Worm (Caenorhabditis elegans): Measurements from ENCODE around the gene F54D1.6.

Gene F54D1.6

DNA sequence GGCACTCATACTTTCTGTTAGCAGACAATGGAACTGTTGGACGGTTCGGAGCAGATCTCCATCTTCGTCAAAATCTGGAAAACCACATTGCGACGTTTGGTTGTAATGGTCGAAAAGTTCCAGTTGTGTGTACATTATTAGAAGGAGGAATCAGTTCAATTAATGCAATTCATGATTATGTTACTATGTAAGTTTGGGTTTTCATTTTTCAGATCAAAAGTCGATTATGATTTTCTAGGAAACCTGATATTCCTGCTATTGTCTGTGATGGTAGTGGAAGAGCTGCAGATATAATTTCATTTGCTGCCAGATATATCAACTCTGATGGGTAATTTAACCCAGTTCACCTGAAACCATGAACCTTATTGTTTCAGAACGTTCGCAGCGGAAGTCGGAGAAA, 11.6 kb upstream of the F54D1.6 start:
- no peak for TF ChIP-seq nhr-77 (tag; optimal IDR thresholded peaks at IDR 0.05)
- TF ChIP-seq ama-1 (optimal IDR thresholded peaks at IDR 0.05): no peak
- no peak for TF ChIP-seq lin-13 (GFP tag; optimal IDR thresholded peaks at IDR 0.05)
- no peak for TF ChIP-seq ceh-16 (tag; optimal IDR thresholded peaks at IDR 0.05)
- TF ChIP-seq ceh-82 (tag; optimal IDR thresholded peaks at IDR 0.05): no peak
- no peak for TF ChIP-seq blmp-1 (tag; optimal IDR thresholded peaks at IDR 0.05; ENCODE audit: insufficient read depth)
- TF ChIP-seq sem-4 (tag; optimal IDR thresholded peaks at IDR 0.05): no peak
- TF ChIP-seq lsy-2 (tag; optimal IDR thresholded peaks at IDR 0.05): no peak
- TF ChIP-seq dmd-4 (tag; optimal IDR thresholded peaks at IDR 0.05): no peak
- no peak for TF ChIP-seq gmeb-1 (tag; optimal IDR thresholded peaks at IDR 0.05)
- no peak for TF ChIP-seq fos-1 (tag; optimal IDR thresholded peaks at IDR 0.05)
- no peak for TF ChIP-seq aly-2 (tag; optimal IDR thresholded peaks at IDR 0.05)
- TF ChIP-seq elt-1 (tag; optimal IDR thresholded peaks at IDR 0.05): no peak
- TF ChIP-seq Y55F3AM.14 (GFP tag; optimal IDR thresholded peaks at IDR 0.05): no peak
- TF ChIP-seq crh-2 (tag; optimal IDR thresholded peaks at IDR 0.05): no peak
- TF ChIP-seq ZK546.5 (tag; optimal IDR thresholded peaks at IDR 0.05): no peak
- no peak for TF ChIP-seq sma-3 (GFP tag; optimal IDR thresholded peaks at IDR 0.05)

DNA sequence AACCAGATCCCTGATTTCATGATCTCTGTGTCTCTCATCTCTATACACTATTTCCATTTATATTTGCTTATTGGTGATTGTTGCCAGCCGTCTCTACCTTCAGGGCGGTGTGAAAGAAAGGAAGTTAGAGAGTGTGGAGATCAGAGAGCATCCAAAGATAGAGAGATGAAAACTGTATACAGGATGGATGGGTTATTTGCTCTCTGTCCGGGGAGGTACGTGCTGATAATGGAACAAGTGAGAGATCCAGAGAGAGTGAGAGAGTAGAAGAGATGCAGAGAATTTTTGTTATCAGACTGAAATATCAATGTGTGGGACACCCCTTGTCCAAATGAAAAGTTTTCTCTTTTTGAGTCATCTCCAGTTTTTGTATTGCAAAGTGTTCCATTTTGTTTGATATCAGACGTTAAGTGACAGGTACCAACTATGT, 3.5 kb upstream of the F54D1.6 start:
- TF ChIP-seq lin-11 (tag; optimal IDR thresholded peaks at IDR 0.05) (no peak), crh-2 (tag; optimal IDR thresholded peaks at IDR 0.05) (peak; percentile 46), mdl-1 (tag; optimal IDR thresholded peaks at IDR 0.05) (no peak), snpc-4 (tag; optimal IDR thresholded peaks at IDR 0.05) (no peak), unc-55 (GFP tag; optimal IDR thresholded peaks at IDR 0.05) (no peak), ama-1 (optimal IDR thresholded peaks at IDR 0.05) (no peak), ceh-16 (tag; optimal IDR thresholded peaks at IDR 0.05) (no peak), mab-5 (tag; optimal IDR thresholded peaks at IDR 0.05) (no peak), nhr-6 (tag; optimal IDR thresholded peaks at IDR 0.05) (no peak), sma-9 (GFP tag; optimal IDR thresholded peaks at IDR 0.05) (peak; percentile 50), sma-9 (tag; optimal IDR thresholded peaks at IDR 0.05) (no peak), sem-4 (tag; optimal IDR thresholded peaks at IDR 0.05) (no peak), elt-3 (tag; optimal IDR thresholded peaks at IDR 0.05) (no peak), lin-39 (tag; optimal IDR thresholded peaks at IDR 0.05) (no peak), nhr-11 (tag; optimal IDR thresholded peaks at IDR 0.05) (no peak), sma-3 (GFP tag; optimal IDR thresholded peaks at IDR 0.05) (peak; percentile 22), zag-1 (tag; optimal IDR thresholded peaks at IDR 0.05) (no peak), egl-27 (tag; optimal IDR thresholded peaks at IDR 0.05) (no peak), aly-2 (tag; optimal IDR thresholded peaks at IDR 0.05) (no peak), nhr-129 (tag; optimal IDR thresholded peaks at IDR 0.05) (peak; percentile 17), nhr-21 (tag; optimal IDR thresholded peaks at IDR 0.05) (no peak), F13H6.1 (tag; optimal IDR thresholded peaks at IDR 0.05) (peak; percentile 84), blmp-1 (tag; optimal IDR thresholded peaks at IDR 0.05; ENCODE audit: insufficient read depth) (no peak), peb-1 (tag; optimal IDR thresholded peaks at IDR 0.05) (no peak), Y55F3AM.14 (GFP tag; optimal IDR thresholded peaks at IDR 0.05) (no peak), ztf-11 (tag; optimal IDR thresholded peaks at IDR 0.05) (no peak), nhr-25 (tag; optimal IDR thresholded peaks at IDR 0.05) (no peak), alr-1 (tag; optimal IDR thresholded peaks at IDR 0.05) (no peak), unc-39 (tag; optimal IDR thresholded peaks at IDR 0.05) (no peak), nhr-77 (tag; optimal IDR thresholded peaks at IDR 0.05) (no peak), dmd-4 (tag; optimal IDR thresholded peaks at IDR 0.05) (no peak), nhr-10 (tag; optimal IDR thresholded peaks at IDR 0.05) (no peak), lsy-2 (tag; optimal IDR thresholded peaks at IDR 0.05) (no peak), ceh-82 (tag; optimal IDR thresholded peaks at IDR 0.05) (no peak), nhr-237 (tag; optimal IDR thresholded peaks at IDR 0.05) (no peak), gmeb-1 (tag; optimal IDR thresholded peaks at IDR 0.05) (peak; percentile 33), nhr-12 (tag; optimal IDR thresholded peaks at IDR 0.05) (no peak), elt-1 (tag; optimal IDR thresholded peaks at IDR 0.05) (no peak), fos-1 (tag; optimal IDR thresholded peaks at IDR 0.05) (peak; percentile 97), lin-13 (GFP tag; optimal IDR thresholded peaks at IDR 0.05) (no peak)

DNA sequence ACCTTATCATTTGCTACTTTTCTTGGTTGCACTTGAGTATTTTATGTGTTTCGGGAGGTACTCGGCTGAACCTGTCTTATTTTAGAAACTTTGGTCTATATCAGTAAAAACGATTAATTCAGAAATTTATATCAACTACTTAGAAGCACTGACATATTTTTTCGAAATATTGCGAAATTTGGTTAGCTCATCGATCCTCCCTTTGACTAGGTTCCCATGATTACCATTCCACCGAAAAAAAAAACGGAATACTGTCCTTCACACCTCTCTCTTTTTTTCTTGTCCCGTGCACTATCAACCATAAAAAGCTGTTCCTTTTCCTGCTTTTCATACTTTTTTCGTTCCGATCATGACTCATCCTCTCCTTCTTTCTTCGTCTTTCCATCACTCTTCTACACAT, 2.4 kb upstream of the F54D1.6 start:
- no peak for TF ChIP-seq nhr-77 (tag; optimal IDR thresholded peaks at IDR 0.05)
- no peak for TF ChIP-seq nhr-11 (tag; optimal IDR thresholded peaks at IDR 0.05)
- TF ChIP-seq blmp-1 (tag; optimal IDR thresholded peaks at IDR 0.05; ENCODE audit: insufficient read depth): no peak
- TF ChIP-seq nhr-12 (tag; optimal IDR thresholded peaks at IDR 0.05): no peak
- TF ChIP-seq nhr-237 (tag; optimal IDR thresholded peaks at IDR 0.05): no peak
